Fruit fly (Drosophila melanogaster) whole organism, embryonic: Measurements from ENCODE around the gene Ugt35A1.
A peak's percentile ranks its signal among the peaks of the same experiment; 100 is the strongest.

Experiments
- Ada2b ChIP-seq: fragments of 200-800 bp; sonication (Bioruptor generic); IDR thresholded peaks from 2 replicates; pipeline ENCODE4 v1.3.6; 2022; ENCODE audit warnings: missing biosample characterization, missing genetic modification characterization
- Aef1 ChIP-seq: fragments of 200-800 bp; sonication (Bioruptor generic); IDR thresholded peaks from 3 replicates; pipeline ENCODE4 v1.3.6; 2022; ENCODE audit warnings: missing biosample characterization, missing genetic modification characterization
- CG10209 ChIP-seq: fragments of 200-800 bp; sonication (Bioruptor generic); optimal IDR thresholded peaks from 3 replicates; lab custom pipeline; 2017; ENCODE audit warnings: missing biosample characterization, mild to moderate bottlenecking, missing genetic modification characterization, missing genetic modification reagents
- CG10366 ChIP-seq: fragments of 200-800 bp; sonication (Bioruptor generic); IDR thresholded peaks from 2 replicates; pipeline ENCODE4 v1.3.6; 2022; ENCODE audit warnings: missing biosample characterization, missing genetic modification characterization
- CG10959 ChIP-seq: fragments of 200-800 bp; sonication (Bioruptor generic); IDR thresholded peaks from 2 replicates; pipeline ENCODE4 v1.3.6; 2022; ENCODE audit warnings: missing biosample characterization, missing genetic modification characterization
- CG10979 ChIP-seq: fragments of 200-800 bp; sonication (Bioruptor generic); optimal IDR thresholded peaks from 2 replicates; lab custom pipeline; 2018; ENCODE audit warnings: missing biosample characterization, mild to moderate bottlenecking, missing genetic modification characterization, moderate library complexity
- CG11247 ChIP-seq: fragments of 200-800 bp; sonication (Bioruptor generic); IDR thresholded peaks from 2 replicates; pipeline ENCODE4 v1.3.6; 2022; ENCODE audit warnings: missing biosample characterization, missing genetic modification characterization
- CG11723 ChIP-seq: fragments of 200-800 bp; sonication (Bioruptor generic); optimal IDR thresholded peaks from 2 replicates; lab custom pipeline; 2017; ENCODE audit warnings: missing biosample characterization, mild to moderate bottlenecking, missing genetic modification characterization
- CG12155 ChIP-seq: fragments of 200-800 bp; sonication (Bioruptor generic); optimal IDR thresholded peaks from 3 replicates; lab custom pipeline; 2016; ENCODE audit warnings: missing biosample characterization, missing genetic modification characterization
- CG12769 ChIP-seq: fragments of 200-800 bp; sonication (Bioruptor generic); optimal IDR thresholded peaks from 2 replicates; lab custom pipeline; 2019; ENCODE audit warnings: missing biosample characterization, mild to moderate bottlenecking, missing genetic modification characterization, moderate library complexity
- CG12942 ChIP-seq: fragments of 200-800 bp; sonication (Bioruptor generic); optimal IDR thresholded peaks from 3 replicates; lab custom pipeline; 2016; ENCODE audit warnings: missing biosample characterization, missing genetic modification characterization
- CG1529 ChIP-seq: fragments of 200-800 bp; sonication (Bioruptor generic); optimal IDR thresholded peaks from 3 replicates; lab custom pipeline; 2018; ENCODE audit warnings: missing biosample characterization, missing genetic modification characterization
- CG15696 ChIP-seq: fragments of 200-800 bp; sonication (Bioruptor generic); optimal IDR thresholded peaks from 2 replicates; lab custom pipeline; 2019; ENCODE audit warnings: missing biosample characterization, mild to moderate bottlenecking, missing genetic modification characterization, moderate library complexity
- CG1603 ChIP-seq: fragments of 200-800 bp; sonication (Bioruptor generic); optimal IDR thresholded peaks from 2 replicates; lab custom pipeline; 2019; ENCODE audit warnings: missing biosample characterization, mild to moderate bottlenecking, missing genetic modification characterization, moderate library complexity
- CG16779 ChIP-seq: fragments of 200-800 bp; sonication (Bioruptor generic); IDR thresholded peaks from 2 replicates; pipeline ENCODE4 v1.3.6; 2022; ENCODE audit warnings: missing biosample characterization, missing genetic modification characterization
- CG17186 ChIP-seq: fragments of 200-800 bp; sonication (Bioruptor generic); optimal IDR thresholded peaks from 3 replicates; lab custom pipeline; 2017; ENCODE audit warnings: missing biosample characterization, missing genetic modification reagents, missing genetic modification characterization
- CG30403 ChIP-seq: fragments of 200-800 bp; sonication (Bioruptor generic); optimal IDR thresholded peaks from 3 replicates; lab custom pipeline; 2016; ENCODE audit warnings: missing biosample characterization, missing genetic modification characterization
- CG3065 ChIP-seq: fragments of 200-800 bp; sonication (Bioruptor generic); optimal IDR thresholded peaks from 2 replicates; lab custom pipeline; 2016; ENCODE audit warnings: missing biosample characterization, missing genetic modification characterization
- CG31224 ChIP-seq: fragments of 200-800 bp; sonication (Bioruptor generic); IDR thresholded peaks from 2 replicates; pipeline ENCODE4 v1.3.6; 2022; ENCODE audit warnings: missing biosample characterization, missing genetic modification characterization
- CG43689 ChIP-seq: fragments of 200-800 bp; sonication (Bioruptor generic); IDR thresholded peaks from 2 replicates; pipeline ENCODE4 v1.3.6; 2022; ENCODE audit warnings: missing biosample characterization, missing genetic modification characterization
- CG4424 ChIP-seq: fragments of 200-800 bp; sonication (Bioruptor generic); optimal IDR thresholded peaks from 3 replicates; lab custom pipeline; 2016; ENCODE audit warnings: missing biosample characterization, missing genetic modification characterization
- CG4707 ChIP-seq: fragments of 200-800 bp; sonication (Bioruptor generic); optimal IDR thresholded peaks from 2 replicates; lab custom pipeline; 2018; ENCODE audit warnings: missing biosample characterization, mild to moderate bottlenecking, missing genetic modification characterization, moderate library complexity
- CG5245 ChIP-seq: fragments of 200-800 bp; sonication (Bioruptor generic); optimal IDR thresholded peaks from 3 replicates; lab custom pipeline; 2016; ENCODE audit warnings: missing biosample characterization, missing genetic modification characterization
- CG6272 ChIP-seq: fragments of 200-800 bp; sonication (Bioruptor generic); IDR thresholded peaks from 2 replicates; pipeline ENCODE4 v1.3.6; 2022; ENCODE audit warnings: missing biosample characterization, missing genetic modification characterization
- CG8388 ChIP-seq: fragments of 200-800 bp; sonication (Bioruptor generic); optimal IDR thresholded peaks from 2 replicates; lab custom pipeline; 2019; ENCODE audit warnings: missing biosample characterization, mild to moderate bottlenecking, missing genetic modification characterization, moderate library complexity
- CG8765 ChIP-seq: fragments of 200-800 bp; sonication (Bioruptor generic); IDR thresholded peaks from 2 replicates; pipeline ENCODE4 v1.3.6; 2022; ENCODE audit warnings: missing biosample characterization, missing genetic modification characterization
- Chrac-16 ChIP-seq: fragments of 200-800 bp; sonication (Bioruptor generic); optimal IDR thresholded peaks from 3 replicates; lab custom pipeline; 2016; ENCODE audit warnings: missing biosample characterization, missing genetic modification characterization
- CkIIα-i1 ChIP-seq: fragments of 200-800 bp; sonication (Bioruptor generic); IDR thresholded peaks from 2 replicates; pipeline ENCODE4 v1.3.6; 2022; ENCODE audit warnings: missing biosample characterization, missing genetic modification characterization
- Dfd ChIP-seq, 2 experiments: fragments of >200 bp; optimal IDR thresholded peaks; 2 replicates each; lab custom pipeline; 2017; ENCODE audit warnings: missing biosample characterization in 2 of 2, missing genetic modification characterization in 2 of 2
- Dip3 ChIP-seq: fragments of 200-800 bp; sonication (Bioruptor generic); optimal IDR thresholded peaks from 3 replicates; lab custom pipeline; 2016; ENCODE audit warnings: missing biosample characterization, missing genetic modification characterization
- Meics ChIP-seq: fragments of 200-800 bp; sonication (Bioruptor generic); optimal IDR thresholded peaks from 2 replicates; lab custom pipeline; 2017; ENCODE audit warnings: missing biosample characterization, mild to moderate bottlenecking, missing genetic modification characterization
- NK7.1 ChIP-seq: fragments of 200-800 bp; sonication (Bioruptor generic); optimal IDR thresholded peaks from 3 replicates; lab custom pipeline; 2016; ENCODE audit warnings: missing biosample characterization, missing genetic modification characterization
- Oaz ChIP-seq: fragments of 200-800 bp; sonication (Bioruptor generic); IDR thresholded peaks from 2 replicates; pipeline ENCODE4 v1.3.6; 2022; ENCODE audit warnings: missing biosample characterization, missing genetic modification characterization
- PHDP ChIP-seq: fragments of 200-800 bp; sonication (Bioruptor generic); optimal IDR thresholded peaks from 3 replicates; lab custom pipeline; 2018; ENCODE audit warnings: missing biosample characterization, mild to moderate bottlenecking, missing genetic modification characterization, moderate library complexity
- Pdp1 ChIP-seq, 2 experiments: fragments of 200-800 bp; sonication (Bioruptor generic); optimal IDR thresholded peaks; 3 replicates each; lab custom pipeline; 2016; ENCODE audit warnings: missing biosample characterization in 2 of 2, missing genetic modification characterization in 2 of 2, mild to moderate bottlenecking in 1 of 2, moderate library complexity in 1 of 2
- Taf1 ChIP-seq: fragments of 200-800 bp; sonication (Bioruptor generic); IDR thresholded peaks from 2 replicates; pipeline ENCODE4 v1.3.6; 2022; ENCODE audit warnings: missing biosample characterization, missing genetic modification characterization
- Trl ChIP-seq, 3 experiments: fragments of >200 bp in 2 of 3; fragments of 200-800 bp in 1 of 3; sonication (Bioruptor generic) in 1 of 3; optimal IDR thresholded peaks; 2 replicates in 1 of 3; 3 replicates in 2 of 3; lab custom pipeline; 2016 to 2017; ENCODE audit warnings: missing biosample characterization in 1 of 3, missing genetic modification characterization in 1 of 3
- Xrp1 ChIP-seq: fragments of 200-800 bp; sonication (Bioruptor generic); IDR thresholded peaks from 2 replicates; pipeline ENCODE4 v1.3.6; 2022; ENCODE audit warnings: missing biosample characterization, missing genetic modification characterization
- YL-1 ChIP-seq: fragments of 200-800 bp; sonication (Bioruptor generic); optimal IDR thresholded peaks from 3 replicates; lab custom pipeline; 2017; ENCODE audit warnings: missing biosample characterization, mild to moderate bottlenecking, missing genetic modification characterization
- ab ChIP-seq: fragments of 200-800 bp; sonication (Bioruptor generic); optimal IDR thresholded peaks from 2 replicates; lab custom pipeline; 2016; ENCODE audit warnings: missing biosample characterization, missing genetic modification characterization
- ara ChIP-seq: fragments of 200-800 bp; sonication (Bioruptor generic); IDR thresholded peaks from 2 replicates; pipeline ENCODE4 v1.3.6; 2022; ENCODE audit warnings: missing biosample characterization, missing genetic modification characterization
- ato ChIP-seq: fragments of 200-800 bp; sonication (Bioruptor generic); IDR thresholded peaks from 2 replicates; pipeline ENCODE4 v1.3.6; 2022; ENCODE audit warnings: missing biosample characterization, missing genetic modification characterization; ENCODE audit not compliant: partially characterized antibody
- eyg ChIP-seq: fragments of 200-800 bp; sonication (Bioruptor generic); optimal IDR thresholded peaks from 3 replicates; lab custom pipeline; 2016; ENCODE audit warnings: missing biosample characterization, missing genetic modification characterization
- gt ChIP-seq: fragments of 200-800 bp; sonication (Bioruptor generic); IDR thresholded peaks from 2 replicates; pipeline ENCODE4 v1.3.6; 2022; ENCODE audit warnings: missing biosample characterization, missing genetic modification characterization
- kay ChIP-seq: fragments of 200-800 bp; sonication (Bioruptor generic); optimal IDR thresholded peaks from 2 replicates; lab custom pipeline; 2016; ENCODE audit warnings: missing biosample characterization, missing genetic modification characterization
- knrl ChIP-seq: fragments of 200-800 bp; sonication (Bioruptor generic); IDR thresholded peaks from 3 replicates; pipeline ENCODE4 v1.3.6; 2022; ENCODE audit warnings: missing biosample characterization, missing genetic modification characterization; ENCODE audit not compliant: partially characterized antibody
- nmo ChIP-seq: fragments of 200-800 bp; sonication (Bioruptor generic); optimal IDR thresholded peaks from 2 replicates; lab custom pipeline; 2018; ENCODE audit warnings: missing biosample characterization, mild to moderate bottlenecking, missing genetic modification characterization, moderate library complexity
- pb ChIP-seq: fragments of 200-800 bp; sonication (Bioruptor generic); optimal IDR thresholded peaks from 3 replicates; lab custom pipeline; 2016; ENCODE audit warnings: missing biosample characterization, missing genetic modification characterization
- row ChIP-seq: fragments of 200-800 bp; sonication (Bioruptor generic); IDR thresholded peaks from 3 replicates; pipeline ENCODE4 v1.3.6; 2022; ENCODE audit warnings: missing biosample characterization, missing genetic modification characterization
- sd ChIP-seq: fragments of 200-800 bp; sonication (Bioruptor generic); optimal IDR thresholded peaks from 3 replicates; lab custom pipeline; 2018; ENCODE audit warnings: missing biosample characterization, mild to moderate bottlenecking, missing genetic modification characterization, moderate library complexity
- tna ChIP-seq: fragments of 200-800 bp; sonication (Bioruptor generic); IDR thresholded peaks from 2 replicates; pipeline ENCODE4 v1.3.6; 2022; ENCODE audit warnings: missing biosample characterization, missing genetic modification characterization; ENCODE audit not compliant: partially characterized antibody
- trem ChIP-seq: fragments of 200-800 bp; optimal IDR thresholded peaks from 3 replicates; lab custom pipeline; 2019; ENCODE audit warnings: missing biosample characterization, mild to moderate bottlenecking, missing genetic modification characterization, moderate library complexity

Ugt35A1 gene

dm6 chr3R:11219883-11220282 is 47.4 kb upstream of the Ugt35A1 start, which contains the start of gene CG6689 (continued):
- no peak for TF ChIP-seq tna (GFP tag; lab: Robert Waterston, UW)
- no peak for TF ChIP-seq CG12942
- no peak for TF ChIP-seq CG16779 (GFP tag; lab: Robert Waterston, UW)
- no peak for TF ChIP-seq CG5245
- TF ChIP-seq Aef1 (GFP tag; lab: Robert Waterston, UW) = no peak
- TF ChIP-seq CG11247 (GFP tag; lab: Robert Waterston, UW) = no peak
- TF ChIP-seq CG4424 (GFP tag; lab: Kevin White, UChicago) = no peak
- no peak for TF ChIP-seq kay (GFP tag; lab: Kevin White, UChicago)
- TF ChIP-seq Chrac-16 (GFP tag; lab: Kevin White, UChicago) = no peak
- TF ChIP-seq CG1603 (tag; lab: Kevin White, UChicago) = peak; percentile 51
- TF ChIP-seq CG31224 = no peak
- no peak for TF ChIP-seq NK7.1
- peak; percentile 1 for TF ChIP-seq CG12769 (tag; lab: Kevin White, UChicago)
- TF ChIP-seq CG8765 (GFP tag; lab: Robert Waterston, UW) = no peak
- TF ChIP-seq knrl (GFP tag; lab: Robert Waterston, UW) = 0 out of 3 replicates have a peak, but pooled peaks have one; percentile 7
- no peak for TF ChIP-seq Taf1 (GFP tag; lab: Robert Waterston, UW)
- no peak for TF ChIP-seq CG10959 (GFP tag; lab: Robert Waterston, UW)
- TF ChIP-seq Trl (optimal IDR thresholded peaks at IDR 0.05; lab: Kevin White, UChicago) = no peak
- no peak for TF ChIP-seq Trl (GFP tag; optimal IDR thresholded peaks at IDR 0.05; lab: Kevin White, UChicago)
- no peak for TF ChIP-seq CG3065 (GFP tag; lab: Kevin White, UChicago)
- no peak for TF ChIP-seq CG11723 (GFP tag; lab: Kevin White, UChicago)
- no peak for TF ChIP-seq Meics (GFP tag; lab: Kevin White, UChicago)
- TF ChIP-seq CkIIα-i1 = no peak
- TF ChIP-seq Oaz (GFP tag; lab: Robert Waterston, UW) = no peak
- no peak for TF ChIP-seq PHDP
- no peak for TF ChIP-seq eyg
- TF ChIP-seq CG17186 (GFP tag; lab: Kevin White, UChicago) = peak; percentile 92
- TF ChIP-seq YL-1 (GFP tag; lab: Kevin White, UChicago) = peak; percentile 59
- no peak for TF ChIP-seq Dip3
- TF ChIP-seq Pdp1 (GFP tag; optimal IDR thresholded peaks at IDR 0.05; lab: Kevin White, UChicago) = peak in 1 of 2 experiments; percentile 98
- no peak for TF ChIP-seq Dfd (GFP tag; optimal IDR thresholded peaks at IDR 0.05; lab: Kevin White, UChicago)
- peak; percentile 68 for TF ChIP-seq sd (tag; lab: Kevin White, UChicago)
- TF ChIP-seq CG15696 (tag; lab: Kevin White, UChicago) = no peak
- TF ChIP-seq CG30403 (GFP tag; lab: Kevin White, UChicago) = no peak
- no peak for TF ChIP-seq ab (GFP tag; lab: Kevin White, UChicago)
- no peak for TF ChIP-seq Xrp1 (GFP tag; lab: Robert Waterston, UW)
- no peak for TF ChIP-seq Ada2b (GFP tag; lab: Robert Waterston, UW)
- TF ChIP-seq row (GFP tag; lab: Robert Waterston, UW) = peak; percentile 92
- TF ChIP-seq CG6272 (GFP tag; lab: Robert Waterston, UW) = no peak
- TF ChIP-seq pb (GFP tag; lab: Kevin White, UChicago) = no peak
- TF ChIP-seq CG8388 (GFP tag; lab: Kevin White, UChicago) = peak; percentile 24
- TF ChIP-seq CG10209 (GFP tag; lab: Kevin White, UChicago) = no peak
- TF ChIP-seq CG43689 (GFP tag; lab: Robert Waterston, UW) = no peak
- no peak for TF ChIP-seq ato (GFP tag; lab: Robert Waterston, UW)
- TF ChIP-seq ara (GFP tag; lab: Robert Waterston, UW) = no peak
- peak; percentile 56 for TF ChIP-seq trem (tag; lab: Kevin White, UChicago)
- no peak for TF ChIP-seq CG4707 (GFP tag; lab: Kevin White, UChicago)
- no peak for TF ChIP-seq CG12155 (GFP tag; lab: Kevin White, UChicago)
- TF ChIP-seq CG10979 (tag; lab: Kevin White, UChicago) = no peak
- no peak for TF ChIP-seq CG10366
- TF ChIP-seq gt (GFP tag; lab: Robert Waterston, UW) = no peak
- TF ChIP-seq CG1529 (GFP tag; lab: Kevin White, UChicago) = no peak
- TF ChIP-seq nmo (GFP tag; lab: Kevin White, UChicago) = peak; percentile 19
